Fruit fly (Drosophila melanogaster) whole organism, wandering third instar larva: Measurements from ENCODE around the gene CG10286.

Source experiments
- Abd-B ChIP-seq: fragments of >200 bp; optimal IDR thresholded peaks from 2 replicates; lab custom pipeline; 2017; ENCODE audit warnings: missing biosample characterization, missing genetic modification characterization
- Dfd ChIP-seq: fragments of >200 bp; optimal IDR thresholded peaks from 2 replicates; lab custom pipeline; 2017; ENCODE audit warnings: missing biosample characterization, missing genetic modification characterization
- Mio ChIP-seq: sonication (Bioruptor generic); optimal IDR thresholded peaks from 2 replicates; lab custom pipeline; 2016; ENCODE audit warnings: missing biosample characterization, missing genetic modification characterization
- Myc ChIP-seq: fragments of >200 bp; optimal IDR thresholded peaks from 2 replicates; lab custom pipeline; 2017
- Vsx2 ChIP-seq: fragments of 200-300, 225-300 bp; sonication (Bioruptor generic); optimal IDR thresholded peaks from 2 replicates; lab custom pipeline; 2018; ENCODE audit warnings: missing biosample characterization, missing genetic modification characterization; ENCODE audit not compliant: partially characterized antibody
- foxo ChIP-seq, 2 experiments: fragments of 200-800 bp; sonication (Bioruptor generic); optimal IDR thresholded peaks; 2 replicates in 1 of 2; 3 replicates in 1 of 2; lab custom pipeline; 2016 to 2017; ENCODE audit warnings: missing biosample characterization in 2 of 2, missing genetic modification characterization in 2 of 2
- fru ChIP-seq: fragments of 200-800 bp; sonication (Bioruptor generic); optimal IDR thresholded peaks from 3 replicates; lab custom pipeline; 2016; ENCODE audit warnings: missing biosample characterization, mild to moderate bottlenecking, missing genetic modification characterization
- h ChIP-seq: fragments of 200-800 bp; sonication (Bioruptor generic); optimal IDR thresholded peaks from 3 replicates; lab custom pipeline; 2016; ENCODE audit warnings: missing biosample characterization, mild to moderate bottlenecking, missing genetic modification characterization
- lola ChIP-seq: fragments of >200 bp; optimal IDR thresholded peaks from 2 replicates; lab custom pipeline; 2017; ENCODE audit warnings: missing biosample characterization, missing genetic modification characterization
- psq ChIP-seq: fragments of 200-800 bp; sonication (Bioruptor generic); optimal IDR thresholded peaks from 3 replicates; lab custom pipeline; 2017; ENCODE audit warnings: missing biosample characterization, mild to moderate bottlenecking, missing genetic modification characterization, moderate library complexity
- usp ChIP-seq: fragments of >200 bp; optimal IDR thresholded peaks from 2 replicates; lab custom pipeline; 2017; ENCODE audit warnings: missing biosample characterization, missing genetic modification characterization

- TF ChIP-seq Abd-B (GFP tag; lab: Kevin White, UChicago) (no peak), Myc (lab: Kevin White, UChicago) (no peak), usp (no peak), Vsx2 (no peak), psq (no peak), fru (no peak), Dfd (no peak), Mio (GFP tag; lab: Kevin White, UChicago) (no peak), foxo (GFP tag; optimal IDR thresholded peaks at IDR 0.05; lab: Kevin White, UChicago) (no peak), lola (GFP tag; lab: Kevin White, UChicago) (no peak), h (no peak)
These were observed 29.0 kb upstream of the CG10286 start, which contains the start of gene Osi20 for dm6 chr3R:6339795-6340194.
